Worm (Caenorhabditis elegans) whole organism, young adult: ENCODE results near the gene spn-4.

Source experiments
- B0261.1 ChIP-seq: sonication (generic microtip); optimal IDR thresholded peaks from 2 replicates; lab custom pipeline; 2016; ENCODE audit warnings: mild to moderate bottlenecking, missing genetic modification characterization, moderate library complexity, missing compliant biosample characterization
- bed-2 ChIP-seq: fragments of 200-800 bp; sonication (Bioruptor generic); IDR thresholded peaks from 2 replicates; pipeline ENCODE4 v1.3.6; 2022; ENCODE audit warnings: missing genetic modification reagents, missing genetic modification characterization, missing compliant biosample characterization
- dox-1 ChIP-seq: fragments of 200-800 bp; sonication (Bioruptor generic); IDR thresholded peaks from 2 replicates; pipeline ENCODE4 v1.3.6; 2022; ENCODE audit warnings: missing genetic modification reagents, missing genetic modification characterization, missing compliant biosample characterization
- lsy-27 ChIP-seq: sonication (generic microtip); optimal IDR thresholded peaks from 2 replicates; lab custom pipeline; 2017; ENCODE audit warnings: missing genetic modification characterization, mild to moderate bottlenecking, missing compliant biosample characterization, antibody characterized with exemption, missing genotype, borderline replicate concordance; ENCODE audit not compliant: insufficient read depth
- nhr-90 ChIP-seq: sonication (generic microtip); optimal IDR thresholded peaks from 2 replicates; lab custom pipeline; 2016; ENCODE audit warnings: missing genotype, mild to moderate bottlenecking, missing genetic modification characterization, missing compliant biosample characterization
- sptf-2 ChIP-seq: fragments of 200-800 bp; sonication (Bioruptor generic); optimal IDR thresholded peaks from 2 replicates; lab custom pipeline; 2018; ENCODE audit warnings: mild to moderate bottlenecking, missing genetic modification characterization, missing compliant biosample characterization

- no peak for TF ChIP-seq nhr-90
- no peak for TF ChIP-seq B0261.1 (tag; lab: Kevin White, UChicago)
- no peak for TF ChIP-seq bed-2 (GFP tag; lab: Robert Waterston, UW)
- no peak for TF ChIP-seq sptf-2 (GFP tag; lab: Kevin White, UChicago)
- TF ChIP-seq dox-1 (GFP tag; lab: Robert Waterston, UW): no peak
- no peak for TF ChIP-seq lsy-27 (tag; lab: Kevin White, UChicago)
These were observed 15.3 kb downstream of the spn-4 start for ce11 chrV:6769440-6769839.
